Worm (Caenorhabditis elegans): ENCODE measurements around the gene dod-3.

The dod-3 gene

ce11 chrV:2695935-2696334, 35.0 kb downstream of the dod-3 start, which contains the start of gene Y45G12B.3:
Y45G12B.3 (minus strand) TSS chrV:2696254.
- TF ChIP-seq dpl-1 (GFP tag; optimal IDR thresholded peaks at IDR 0.05): no peak
- TF ChIP-seq C34B4.2 (tag; optimal IDR thresholded peaks at IDR 0.05): no peak
- TF ChIP-seq lin-15B (tag; optimal IDR thresholded peaks at IDR 0.05): no peak
- TF ChIP-seq lir-3 (tag; optimal IDR thresholded peaks at IDR 0.05; ENCODE audit: poor library complexity): no peak
- TF ChIP-seq ceh-82 (tag; optimal IDR thresholded peaks at IDR 0.05): no peak
- no peak for TF ChIP-seq nhr-12 (tag; optimal IDR thresholded peaks at IDR 0.05)
- no peak for TF ChIP-seq mep-1 (tag; optimal IDR thresholded peaks at IDR 0.05)
- no peak for TF ChIP-seq nhr-11 (tag; optimal IDR thresholded peaks at IDR 0.05)
- no peak for TF ChIP-seq elt-2 (tag; optimal IDR thresholded peaks at IDR 0.05)
- TF ChIP-seq nhr-47 (tag; optimal IDR thresholded peaks at IDR 0.05): no peak
- no peak for TF ChIP-seq blmp-1 (tag; optimal IDR thresholded peaks at IDR 0.05)
- no peak for TF ChIP-seq unc-86 (tag; optimal IDR thresholded peaks at IDR 0.05)
- TF ChIP-seq fkh-4 (tag; optimal IDR thresholded peaks at IDR 0.05; ENCODE audit: borderline replicate concordance): no peak
- no peak for TF ChIP-seq vab-15 (tag; optimal IDR thresholded peaks at IDR 0.05)
- TF ChIP-seq efl-3 (GFP tag; optimal IDR thresholded peaks at IDR 0.05): no peak
- no peak for TF ChIP-seq egl-27 (tag; optimal IDR thresholded peaks at IDR 0.05)
- TF ChIP-seq F16B12.6 (tag; optimal IDR thresholded peaks at IDR 0.05): no peak

- no peak for TF ChIP-seq irx-1 (tag; optimal IDR thresholded peaks at IDR 0.05)
- no peak for TF ChIP-seq nhr-28 (tag; optimal IDR thresholded peaks at IDR 0.05)
- TF ChIP-seq mef-2 (tag; optimal IDR thresholded peaks at IDR 0.05): no peak
- peak; percentile 58 for TF ChIP-seq nhr-19 (GFP tag; conservative IDR thresholded peaks at IDR 0.05)
- peak; percentile 72 for TF ChIP-seq nhr-20 (tag; optimal IDR thresholded peaks at IDR 0.05)
- TF ChIP-seq lin-13 (GFP tag; optimal IDR thresholded peaks at IDR 0.05): peak; percentile 63
- no peak for TF ChIP-seq aha-1 (tag; optimal IDR thresholded peaks at IDR 0.05)
- TF ChIP-seq nhr-47 (tag; optimal IDR thresholded peaks at IDR 0.05): peak; percentile 72
- TF ChIP-seq mep-1 (tag; optimal IDR thresholded peaks at IDR 0.05): peak; percentile 84
- no peak for TF ChIP-seq unc-62 (GFP tag; optimal IDR thresholded peaks at IDR 0.05)
- TF ChIP-seq isw-1 (GFP tag; IDR thresholded peaks at IDR 0.05): peak; percentile 36; the same call in 1 of the 2 replicates
- peak; percentile 45 for TF ChIP-seq skn-1 (tag; optimal IDR thresholded peaks at IDR 0.05)
- peak; percentile 62 for TF ChIP-seq nhr-90 (tag; optimal IDR thresholded peaks at IDR 0.05; ENCODE audit: poor library complexity)
- TF ChIP-seq dsc-1 (tag; optimal IDR thresholded peaks at IDR 0.05): peak; percentile 30
- TF ChIP-seq grh-1 (GFP tag; IDR thresholded peaks at IDR 0.05): peak; percentile 30; the same call in 1 of the 2 replicates
- peak; percentile 47 for TF ChIP-seq fkh-8 (tag; optimal IDR thresholded peaks at IDR 0.05)
- TF ChIP-seq nhr-71 (tag; optimal IDR thresholded peaks at IDR 0.05): peak; percentile 74
- no peak for TF ChIP-seq ets-5 (GFP tag; IDR thresholded peaks at IDR 0.05)
- TF ChIP-seq unc-130 (tag; optimal IDR thresholded peaks at IDR 0.05): peak; percentile 55
- TF ChIP-seq elt-3 (tag; optimal IDR thresholded peaks at IDR 0.05): peak in 1 of 6 experiments; percentile 34
- peak; percentile 18 for TF ChIP-seq nhr-77 (tag; optimal IDR thresholded peaks at IDR 0.05)
- TF ChIP-seq ceh-82 (tag; optimal IDR thresholded peaks at IDR 0.05): peak; percentile 60 to 88 (median 63)
- TF ChIP-seq nhr-85 (tag): peak; percentile 70
- no peak for TF ChIP-seq C04F5.9 (tag; optimal IDR thresholded peaks at IDR 0.05)
- TF ChIP-seq hlh-4 (tag; optimal IDR thresholded peaks at IDR 0.05): no peak
- TF ChIP-seq swsn-7 (tag; optimal IDR thresholded peaks at IDR 0.05): peak; percentile 61
- TF ChIP-seq fos-1 (tag; optimal IDR thresholded peaks at IDR 0.05): peak; percentile 40
- peak; percentile 80 for TF ChIP-seq xbp-1 (tag; optimal IDR thresholded peaks at IDR 0.05)
- peak; percentile 54 for TF ChIP-seq blmp-1 (tag; optimal IDR thresholded peaks at IDR 0.05)
- no peak for TF ChIP-seq ceh-88 (GFP tag; IDR thresholded peaks at IDR 0.05)
- peak; percentile 66 for TF ChIP-seq tbx-2 (tag; optimal IDR thresholded peaks at IDR 0.05)
- no peak for TF ChIP-seq egl-13 (tag; optimal IDR thresholded peaks at IDR 0.05)
- TF ChIP-seq aly-2 (tag; optimal IDR thresholded peaks at IDR 0.05): peak; percentile 41
- no peak for TF ChIP-seq nhr-84 (tag; optimal IDR thresholded peaks at IDR 0.05)
- no peak for TF ChIP-seq ama-1 (optimal IDR thresholded peaks at IDR 0.05)
- no peak for TF ChIP-seq nhr-12 (tag; optimal IDR thresholded peaks at IDR 0.05)
- TF ChIP-seq efl-1 (optimal IDR thresholded peaks at IDR 0.05): peak; percentile 68 to 78
- TF ChIP-seq efl-1 (GFP tag; optimal IDR thresholded peaks at IDR 0.05 in 1 of 2): peak; percentile 82 to 97
- no peak for TF ChIP-seq zip-4 (GFP tag; optimal IDR thresholded peaks at IDR 0.05)
- TF ChIP-seq lin-35 (GFP tag; optimal IDR thresholded peaks at IDR 0.05): peak; percentile 74 to 86
- TF ChIP-seq lsy-2 (tag; optimal IDR thresholded peaks at IDR 0.05): peak; percentile 99
Measured at ce11 chrV:2694389-2694788, 36.5 kb downstream of the dod-3 start, which contains the start of gene Y45G12B.2. Y45G12B.2 (plus strand) TSS chrV:2694771.

Measured in whole organism, L1 larva.